Fruit fly (Drosophila melanogaster) whole organism: Measurements from ENCODE around the gene Hpd.

Source experiments
- EcR ChIP-seq, 2 experiments: fragments of >200 bp; optimal IDR thresholded peaks; 2 replicates each; lab custom pipeline; 2017; ENCODE audit warnings: missing biosample characterization in 2 of 2, missing genetic modification characterization in 2 of 2, missing genetic modification reagents in 2 of 2
- usp ChIP-seq: fragments of >200 bp; optimal IDR thresholded peaks from 2 replicates; lab custom pipeline; 2017; ENCODE audit warnings: missing biosample characterization, missing genetic modification characterization, mixed read lengths

- TF ChIP-seq EcR (GFP tag; optimal IDR thresholded peaks at IDR 0.05; lab: Kevin White, UChicago) (no peak), usp (GFP tag; lab: Kevin White, UChicago) (no peak)
Observed at dm6 chr3L:20399550-20400109, 40.0 kb downstream of the Hpd start.
